Fruit fly (Drosophila melanogaster) whole organism, prepupa: ENCODE measurements around the gene wake.

Experiments used
- Blimp-1 ChIP-seq: fragments of 200-800 bp; sonication (Bioruptor generic); optimal IDR thresholded peaks from 3 replicates; lab custom pipeline; 2017; ENCODE audit warnings: missing biosample characterization, missing genetic modification characterization, mild to moderate bottlenecking, moderate library complexity, missing genetic modification reagents
- CG10631 ChIP-seq: fragments of 200-800 bp; sonication (Bioruptor generic); optimal IDR thresholded peaks from 2 replicates; lab custom pipeline; 2016; ENCODE audit warnings: missing biosample characterization, missing genetic modification characterization
- CG10669 ChIP-seq: fragments of 200-800 bp; sonication (Bioruptor generic); optimal IDR thresholded peaks from 3 replicates; lab custom pipeline; 2018; ENCODE audit warnings: missing biosample characterization, mild to moderate bottlenecking, missing genetic modification characterization, moderate library complexity
- CG11294 ChIP-seq: fragments of 200-800 bp; sonication (Bioruptor generic); IDR thresholded peaks from 2 replicates; pipeline ENCODE4 v1.3.6; 2022; ENCODE audit warnings: missing biosample characterization, missing genetic modification characterization
- CG11762 ChIP-seq: fragments of 200-800 bp; sonication (Bioruptor generic); optimal IDR thresholded peaks from 3 replicates; lab custom pipeline; 2016; ENCODE audit warnings: missing biosample characterization, missing genetic modification characterization; ENCODE audit not compliant: insufficient read depth
- CG11902 ChIP-seq: fragments of 200-800 bp; sonication (Bioruptor generic); optimal IDR thresholded peaks from 3 replicates; lab custom pipeline; 2016; ENCODE audit warnings: missing biosample characterization, missing genetic modification characterization
- CG15336 ChIP-seq: fragments of 200-800 bp; sonication (Bioruptor generic); IDR thresholded peaks from 2 replicates; pipeline ENCODE4 v1.3.6; 2022; ENCODE audit warnings: missing biosample characterization, missing genetic modification characterization
- CG1621 ChIP-seq: fragments of 200-800 bp; sonication (Bioruptor generic); optimal IDR thresholded peaks from 3 replicates; lab custom pipeline; 2018; ENCODE audit warnings: missing biosample characterization, mild to moderate bottlenecking, missing genetic modification characterization
- CG16779 ChIP-seq: fragments of 200-800 bp; sonication (Bioruptor generic); optimal IDR thresholded peaks from 3 replicates; lab custom pipeline; 2017; ENCODE audit warnings: missing biosample characterization, mild to moderate bottlenecking, missing genetic modification characterization
- CG3032 ChIP-seq: fragments of 200-800 bp; optimal IDR thresholded peaks from 2 replicates; lab custom pipeline; 2019; ENCODE audit warnings: missing biosample characterization, mild to moderate bottlenecking, missing genetic modification characterization, moderate library complexity
- CG31627 ChIP-seq: fragments of 200-800 bp; sonication (Bioruptor generic); optimal IDR thresholded peaks from 3 replicates; lab custom pipeline; 2016; ENCODE audit warnings: missing biosample characterization, missing genetic modification characterization
- CG32006 ChIP-seq: fragments of 200-800 bp; sonication (Bioruptor generic); optimal IDR thresholded peaks from 3 replicates; lab custom pipeline; 2017; ENCODE audit warnings: missing biosample characterization, mild to moderate bottlenecking, missing genetic modification characterization
- CG34406 ChIP-seq: fragments of 200-800 bp; sonication (Bioruptor generic); optimal IDR thresholded peaks from 3 replicates; lab custom pipeline; 2016; ENCODE audit warnings: missing biosample characterization, missing genetic modification characterization
- CG3919 ChIP-seq: fragments of 200-800 bp; sonication (Bioruptor generic); optimal IDR thresholded peaks from 3 replicates; lab custom pipeline; 2016; ENCODE audit warnings: missing biosample characterization, missing genetic modification characterization
- CG4318 ChIP-seq: fragments of 200-800 bp; sonication (Bioruptor generic); optimal IDR thresholded peaks from 3 replicates; lab custom pipeline; 2017; ENCODE audit warnings: missing biosample characterization, mild to moderate bottlenecking, missing genetic modification characterization
- CG6163 ChIP-seq: fragments of 200-800 bp; sonication (Bioruptor generic); IDR thresholded peaks from 3 replicates; pipeline ENCODE4 v1.3.6; 2022; ENCODE audit warnings: missing biosample characterization, missing genetic modification characterization
- CG6792 ChIP-seq: fragments of 200-800 bp; sonication (Bioruptor generic); optimal IDR thresholded peaks from 3 replicates; lab custom pipeline; 2016; ENCODE audit warnings: missing biosample characterization, missing genetic modification characterization
- CG6854 ChIP-seq: fragments of 200-800 bp; sonication (Bioruptor generic); optimal IDR thresholded peaks from 2 replicates; lab custom pipeline; 2017; ENCODE audit warnings: missing biosample characterization, mild to moderate bottlenecking, missing genetic modification characterization
- CG7368 ChIP-seq: fragments of 200-800 bp; sonication (Bioruptor generic); optimal IDR thresholded peaks from 3 replicates; lab custom pipeline; 2016; ENCODE audit warnings: missing biosample characterization, missing genetic modification characterization
- CG8119 ChIP-seq: fragments of 200-800 bp; sonication (Bioruptor generic); IDR thresholded peaks from 3 replicates; pipeline ENCODE4 v1.3.6; 2022; ENCODE audit warnings: missing biosample characterization, missing genetic modification characterization
- CG8319 ChIP-seq: fragments of 200-800 bp; sonication (Bioruptor generic); optimal IDR thresholded peaks from 3 replicates; lab custom pipeline; 2016; ENCODE audit warnings: missing biosample characterization, missing genetic modification characterization
- CG8632 ChIP-seq: fragments of 200-800 bp; sonication (Bioruptor generic); optimal IDR thresholded peaks from 3 replicates; lab custom pipeline; 2016; ENCODE audit warnings: missing biosample characterization, missing genetic modification characterization
- CG9139 ChIP-seq: fragments of 200-800 bp; sonication (Bioruptor generic); optimal IDR thresholded peaks from 3 replicates; lab custom pipeline; 2017; ENCODE audit warnings: missing biosample characterization, mild to moderate bottlenecking, missing genetic modification characterization
- Eip78C ChIP-seq: fragments of 200-800 bp; sonication (Bioruptor generic); peaks from one replicate; lab custom pipeline; 2016; ENCODE audit warnings: missing biosample characterization, missing genetic modification characterization
- Eip93F ChIP-seq: fragments of 200-800 bp; sonication (Bioruptor generic); optimal IDR thresholded peaks from 2 replicates; lab custom pipeline; 2016; ENCODE audit warnings: missing biosample characterization, mild to moderate bottlenecking, missing genetic modification characterization
- Ets21C ChIP-seq: fragments of 200-800 bp; sonication (Bioruptor generic); optimal IDR thresholded peaks from 3 replicates; lab custom pipeline; 2016; ENCODE audit warnings: missing biosample characterization, missing genetic modification characterization
- Ets96B ChIP-seq: fragments of 200-800 bp; optimal IDR thresholded peaks from 2 replicates; lab custom pipeline; 2019; ENCODE audit warnings: missing biosample characterization, mild to moderate bottlenecking, missing genetic modification characterization, moderate library complexity
- Gug ChIP-seq: fragments of 200-800 bp; sonication (Bioruptor generic); IDR thresholded peaks from 2 replicates; pipeline ENCODE4 v1.3.6; 2022; ENCODE audit warnings: missing biosample characterization, missing genetic modification characterization
- Hr39 ChIP-seq: fragments of 200-800 bp; sonication (Bioruptor generic); optimal IDR thresholded peaks from 2 replicates; lab custom pipeline; 2016; ENCODE audit warnings: missing biosample characterization, missing genetic modification characterization
- Lpt ChIP-seq: fragments of 200-800 bp; sonication (Bioruptor generic); optimal IDR thresholded peaks from 3 replicates; lab custom pipeline; 2016; ENCODE audit warnings: missing biosample characterization, missing genetic modification characterization
- Met ChIP-seq: fragments of 200-800 bp; sonication (Bioruptor generic); optimal IDR thresholded peaks from 3 replicates; lab custom pipeline; 2016; ENCODE audit warnings: missing biosample characterization, missing genetic modification characterization
- OdsH ChIP-seq: fragments of 200-800 bp; sonication (Bioruptor generic); optimal IDR thresholded peaks from 3 replicates; lab custom pipeline; 2016; ENCODE audit warnings: missing biosample characterization, missing genetic modification characterization
- Smox ChIP-seq: fragments of 200-800 bp; sonication (Bioruptor generic); optimal IDR thresholded peaks from 3 replicates; lab custom pipeline; 2016; ENCODE audit warnings: missing biosample characterization, missing genetic modification characterization
- Sox102F ChIP-seq: fragments of 200-800 bp; sonication (Bioruptor generic); optimal IDR thresholded peaks from 2 replicates; lab custom pipeline; 2016; ENCODE audit warnings: missing biosample characterization, mild to moderate bottlenecking, missing genetic modification characterization
- Sox14 ChIP-seq: fragments of 200-800 bp; sonication (Bioruptor generic); optimal IDR thresholded peaks from 3 replicates; lab custom pipeline; 2016; ENCODE audit warnings: missing biosample characterization, missing genetic modification characterization
- Sox15 ChIP-seq: fragments of 200-800 bp; sonication (Bioruptor generic); optimal IDR thresholded peaks from 3 replicates; lab custom pipeline; 2016; ENCODE audit warnings: missing biosample characterization, missing genetic modification characterization
- achi ChIP-seq: fragments of 200-800 bp; sonication (Bioruptor generic); optimal IDR thresholded peaks from 3 replicates; lab custom pipeline; 2016; ENCODE audit warnings: missing biosample characterization, missing genetic modification characterization
- cyc ChIP-seq: fragments of 200-800 bp; sonication (Bioruptor generic); optimal IDR thresholded peaks from 3 replicates; lab custom pipeline; 2016; ENCODE audit warnings: missing biosample characterization, missing genetic modification characterization
- dsx ChIP-seq: fragments of 200-800 bp; optimal IDR thresholded peaks from 3 replicates; lab custom pipeline; 2019; ENCODE audit warnings: missing biosample characterization, mild to moderate bottlenecking, missing genetic modification characterization, moderate library complexity; ENCODE audit not compliant: poor library complexity, severe bottlenecking
- eg ChIP-seq: fragments of 200-800 bp; sonication (Bioruptor generic); IDR thresholded peaks from 3 replicates; pipeline ENCODE4 v1.3.6; 2022; ENCODE audit warnings: missing biosample characterization, missing genetic modification characterization
- esn ChIP-seq: fragments of 200-800 bp; sonication (Bioruptor generic); optimal IDR thresholded peaks from 2 replicates; lab custom pipeline; 2016; ENCODE audit warnings: missing biosample characterization, mild to moderate bottlenecking, missing genetic modification characterization, moderate library complexity
- fd59A ChIP-seq: fragments of 200-800 bp; sonication (Bioruptor generic); optimal IDR thresholded peaks from 2 replicates; lab custom pipeline; 2017; ENCODE audit warnings: missing biosample characterization, mild to moderate bottlenecking, missing genetic modification characterization, missing genetic modification reagents
- fd85E ChIP-seq: fragments of 200-800 bp; sonication (Bioruptor generic); optimal IDR thresholded peaks from 3 replicates; lab custom pipeline; 2016; ENCODE audit warnings: missing biosample characterization, missing genetic modification characterization
- fkh ChIP-seq: fragments of 200-800 bp; sonication (Bioruptor generic); optimal IDR thresholded peaks from 3 replicates; lab custom pipeline; 2017; ENCODE audit warnings: missing biosample characterization, mild to moderate bottlenecking, missing genetic modification characterization, moderate library complexity
- lz ChIP-seq: fragments of 200-800 bp; sonication (Bioruptor generic); optimal IDR thresholded peaks from 3 replicates; lab custom pipeline; 2016; ENCODE audit warnings: missing biosample characterization, missing genetic modification characterization
- net ChIP-seq: fragments of 200-800 bp; sonication (Bioruptor generic); optimal IDR thresholded peaks from 3 replicates; lab custom pipeline; 2016; ENCODE audit warnings: missing biosample characterization, missing genetic modification characterization
- pdm3 ChIP-seq: fragments of 200-800 bp; sonication (Bioruptor generic); optimal IDR thresholded peaks from 3 replicates; lab custom pipeline; 2016; ENCODE audit warnings: missing biosample characterization, missing genetic modification characterization
- salr ChIP-seq, 2 experiments: fragments of 200-800 bp; sonication (Bioruptor generic); optimal IDR thresholded peaks; 3 replicates each; lab custom pipeline; 2016 to 2018; ENCODE audit warnings: missing biosample characterization in 2 of 2, missing genetic modification characterization in 2 of 2, mild to moderate bottlenecking in 1 of 2
- spab ChIP-seq: fragments of 200-800 bp; sonication (Bioruptor generic); optimal IDR thresholded peaks from 2 replicates; lab custom pipeline; 2017; ENCODE audit warnings: missing biosample characterization, mild to moderate bottlenecking, missing genetic modification characterization, missing genetic modification reagents
- ss ChIP-seq, 2 experiments: fragments of 200-800 bp; sonication (Bioruptor generic); optimal IDR thresholded peaks; 2 replicates in 1 of 2; 3 replicates in 1 of 2; lab custom pipeline; 2017 to 2018; ENCODE audit warnings: mild to moderate bottlenecking in 2 of 2, missing biosample characterization in 2 of 2, missing genetic modification characterization in 2 of 2, moderate library complexity in 1 of 2
- topi ChIP-seq: fragments of 200-800 bp; sonication (Bioruptor generic); optimal IDR thresholded peaks from 3 replicates; lab custom pipeline; 2016; ENCODE audit warnings: missing biosample characterization, missing genetic modification characterization
- vri ChIP-seq: fragments of 200-800 bp; sonication (Bioruptor generic); optimal IDR thresholded peaks from 3 replicates; lab custom pipeline; 2016; ENCODE audit warnings: missing biosample characterization, mild to moderate bottlenecking, missing genetic modification characterization

The wake gene

dm6 chr3R:22624737-22625136 is 14.9 kb upstream of the wake start:
- peak; percentile 85 for TF ChIP-seq CG11294 (GFP tag; lab: Robert Waterston, UW)
- no peak for TF ChIP-seq Ets21C (GFP tag; lab: Kevin White, UChicago)
- TF ChIP-seq esn (GFP tag; lab: Kevin White, UChicago) = peak; percentile 84
- TF ChIP-seq Eip93F (GFP tag; lab: Kevin White, UChicago) = no peak
- TF ChIP-seq cyc = peak; percentile 81
- peak; percentile 84 for TF ChIP-seq Sox14 (GFP tag; lab: Kevin White, UChicago)
- TF ChIP-seq CG16779 (tag; lab: Kevin White, UChicago) = peak; percentile 87
- peak; percentile 95 for TF ChIP-seq CG8119 (GFP tag; lab: Robert Waterston, UW)
- peak; percentile 11 for TF ChIP-seq Hr39 (GFP tag; lab: Kevin White, UChicago)
- TF ChIP-seq achi (GFP tag; lab: Kevin White, UChicago) = peak; percentile 87
- TF ChIP-seq CG15336 (GFP tag; lab: Robert Waterston, UW) = peak; percentile 97
- peak; percentile 81 for TF ChIP-seq topi (GFP tag; lab: Kevin White, UChicago)
- peak; percentile 93 for TF ChIP-seq CG32006 (GFP tag; lab: Kevin White, UChicago)
- peak; percentile 90 for TF ChIP-seq Gug (GFP tag; lab: Robert Waterston, UW)
- TF ChIP-seq CG6792 (GFP tag; lab: Kevin White, UChicago) = peak; percentile 87
- TF ChIP-seq CG1621 (tag; lab: Kevin White, UChicago) = peak; percentile 84
- TF ChIP-seq CG3032 (tag; lab: Kevin White, UChicago) = peak; percentile 86
- TF ChIP-seq CG11762 = peak; percentile 85
- TF ChIP-seq CG6163 (GFP tag; lab: Robert Waterston, UW) = peak; percentile 97
- peak; percentile 72 for TF ChIP-seq CG9139 (GFP tag; lab: Kevin White, UChicago)
- peak; percentile 94 for TF ChIP-seq CG3919 (GFP tag; lab: Kevin White, UChicago)
- peak; percentile 78 for TF ChIP-seq Sox15 (GFP tag; lab: Kevin White, UChicago)
- peak; percentile 90 for TF ChIP-seq Lpt (GFP tag; lab: Kevin White, UChicago)
- TF ChIP-seq OdsH (GFP tag; lab: Kevin White, UChicago) = peak; percentile 89
- no peak for TF ChIP-seq CG4318
- peak; percentile 78 for TF ChIP-seq fd59A
- peak; percentile 95 for TF ChIP-seq eg (GFP tag; lab: Robert Waterston, UW)
- peak; percentile 88 for TF ChIP-seq spab (GFP tag; lab: Kevin White, UChicago)
- no peak for TF ChIP-seq Blimp-1
- no peak for TF ChIP-seq Smox (GFP tag; lab: Kevin White, UChicago)
- TF ChIP-seq CG34406 (GFP tag; lab: Kevin White, UChicago) = peak; percentile 79
- peak; percentile 98 for TF ChIP-seq Eip78C (GFP tag; lab: Kevin White, UChicago)
- peak; percentile 90 for TF ChIP-seq dsx (GFP tag; lab: Kevin White, UChicago)
- peak; percentile 60 for TF ChIP-seq fd85E (GFP tag; lab: Kevin White, UChicago)
- TF ChIP-seq CG6854 (GFP tag; lab: Kevin White, UChicago) = no peak
- no peak for TF ChIP-seq vri (GFP tag; lab: Kevin White, UChicago)
- peak; percentile 77 for TF ChIP-seq CG31627 (GFP tag; lab: Kevin White, UChicago)
- peak; percentile 89 for TF ChIP-seq CG10631
- TF ChIP-seq CG11902 (GFP tag; lab: Kevin White, UChicago) = peak; percentile 76
- TF ChIP-seq ss (GFP tag; optimal IDR thresholded peaks at IDR 0.05; lab: Kevin White, UChicago) = peak; percentile 81 to 89
- no peak for TF ChIP-seq Met
- TF ChIP-seq lz (GFP tag; lab: Kevin White, UChicago) = peak; percentile 79
- TF ChIP-seq fkh = no peak
- peak; percentile 87 for TF ChIP-seq CG7368 (GFP tag; lab: Kevin White, UChicago)
- peak; percentile 87 for TF ChIP-seq net (GFP tag; lab: Kevin White, UChicago)
- peak; percentile 90 for TF ChIP-seq Ets96B (tag; lab: Kevin White, UChicago)
- peak in 1 of 2 experiments; percentile 68 for TF ChIP-seq salr (GFP tag; optimal IDR thresholded peaks at IDR 0.05; lab: Kevin White, UChicago)
- no peak for TF ChIP-seq Sox102F (GFP tag; lab: Kevin White, UChicago)
- no peak for TF ChIP-seq pdm3
- peak; percentile 91 for TF ChIP-seq CG8319 (GFP tag; lab: Kevin White, UChicago)
- peak; percentile 75 for TF ChIP-seq CG8632 (GFP tag; lab: Kevin White, UChicago)
- TF ChIP-seq CG10669 (GFP tag; lab: Kevin White, UChicago) = peak; percentile 91
